Worm (Caenorhabditis elegans) whole organism, mixed stage, embryonic: ENCODE measurements around the gene F39G3.3.

Experiments
- M03D4.4 ChIP-seq: sonication (generic microtip); optimal IDR thresholded peaks from 2 replicates; lab custom pipeline; 2017; ENCODE audit warnings: mild to moderate bottlenecking, missing genetic modification characterization, missing compliant biosample characterization
- bed-3 ChIP-seq: fragments of 200-800 bp; sonication (Bioruptor generic); optimal IDR thresholded peaks from 3 replicates; lab custom pipeline; 2018; ENCODE audit warnings: mild to moderate bottlenecking, missing genetic modification characterization, moderate library complexity, missing compliant biosample characterization
- ceh-39 ChIP-seq: fragments of 150-350 bp; optimal IDR thresholded peaks from 2 replicates; lab custom pipeline; 2014; ENCODE audit warnings: missing biosample characterization, missing genetic modification characterization
- ceh-43 ChIP-seq: fragments of 200-800 bp; sonication (Bioruptor generic); optimal IDR thresholded peaks from 2 replicates; lab custom pipeline; 2018; ENCODE audit warnings: mild to moderate bottlenecking, missing genetic modification characterization, moderate library complexity, missing compliant biosample characterization
- ceh-83 ChIP-seq: fragments of 200-800 bp; sonication (Bioruptor generic); optimal IDR thresholded peaks from 2 replicates; lab custom pipeline; 2018; ENCODE audit warnings: mild to moderate bottlenecking, missing genetic modification characterization, missing compliant biosample characterization
- ces-1 ChIP-seq: fragments of 150-350 bp; optimal IDR thresholded peaks from 2 replicates; lab custom pipeline; 2014; ENCODE audit warnings: missing biosample characterization, missing genetic modification reagents, missing genetic modification characterization
- cnd-1 ChIP-seq: fragments of 200-800 bp; sonication (Bioruptor generic); optimal IDR thresholded peaks from 2 replicates; lab custom pipeline; 2018; ENCODE audit warnings: mild to moderate bottlenecking, missing genetic modification characterization, missing compliant biosample characterization
- drap-1 ChIP-seq: fragments of 200-800 bp; sonication (Bioruptor generic); optimal IDR thresholded peaks from 3 replicates; lab custom pipeline; 2018; ENCODE audit warnings: mild to moderate bottlenecking, missing genetic modification characterization, missing compliant biosample characterization
- elt-1 ChIP-seq: sonication (generic microtip); optimal IDR thresholded peaks from 2 replicates; lab custom pipeline; 2017; ENCODE audit warnings: missing genetic modification characterization, mild to moderate bottlenecking, missing compliant biosample characterization, antibody characterized with exemption, moderate library complexity, borderline replicate concordance; ENCODE audit not compliant: insufficient read depth
- elt-3 ChIP-seq: fragments of 150-350 bp; optimal IDR thresholded peaks from 2 replicates; lab custom pipeline; 2014; ENCODE audit warnings: missing biosample characterization, missing genetic modification characterization
- flh-1 ChIP-seq: fragments of 200-800 bp; sonication (Bioruptor generic); optimal IDR thresholded peaks from 2 replicates; lab custom pipeline; 2018; ENCODE audit warnings: mild to moderate bottlenecking, missing genetic modification characterization, moderate library complexity, missing compliant biosample characterization
- ham-2 ChIP-seq: fragments of 200-800 bp; sonication (Bioruptor generic); optimal IDR thresholded peaks from 2 replicates; lab custom pipeline; 2018; ENCODE audit warnings: mild to moderate bottlenecking, missing genetic modification characterization, missing compliant biosample characterization
- hlh-1 ChIP-seq: fragments of 150-350 bp; optimal IDR thresholded peaks from 2 replicates; lab custom pipeline; 2014; ENCODE audit warnings: missing biosample characterization, missing genetic modification reagents, missing genetic modification characterization
- lin-13 ChIP-seq: fragments of 150-350 bp; optimal IDR thresholded peaks from 2 replicates; lab custom pipeline; 2014; ENCODE audit warnings: missing biosample characterization, missing genetic modification characterization
- lin-32 ChIP-seq: fragments of 200-800 bp; sonication (Bioruptor generic); optimal IDR thresholded peaks from 2 replicates; lab custom pipeline; 2018; ENCODE audit warnings: mild to moderate bottlenecking, missing genetic modification characterization, missing compliant biosample characterization
- lsy-2 ChIP-seq: fragments of 150-350 bp; optimal IDR thresholded peaks from 2 replicates; lab custom pipeline; 2014; ENCODE audit warnings: missing biosample characterization, missing genetic modification characterization
- mab-5 ChIP-seq: fragments of 150-350 bp; optimal IDR thresholded peaks from 2 replicates; lab custom pipeline; 2014; ENCODE audit warnings: missing biosample characterization, missing genetic modification characterization
- mep-1 ChIP-seq: fragments of 150-350 bp; optimal IDR thresholded peaks from 2 replicates; lab custom pipeline; 2017; ENCODE audit warnings: missing biosample characterization, missing genetic modification reagents, missing genetic modification characterization, inconsistent platforms
- mls-2 ChIP-seq: sonication (generic microtip); optimal IDR thresholded peaks from 2 replicates; lab custom pipeline; 2016; ENCODE audit warnings: mild to moderate bottlenecking, missing genetic modification characterization, moderate library complexity, missing compliant biosample characterization
- nhr-12 ChIP-seq: fragments of 150-350 bp; optimal IDR thresholded peaks from 2 replicates; lab custom pipeline; 2014; ENCODE audit warnings: missing biosample characterization, missing genetic modification characterization
- nhr-2 ChIP-seq: fragments of 150-350 bp; optimal IDR thresholded peaks from 2 replicates; lab custom pipeline; 2014; ENCODE audit warnings: missing biosample characterization, missing genetic modification characterization
- nhr-237 ChIP-seq: fragments of 150-350 bp; optimal IDR thresholded peaks from 2 replicates; lab custom pipeline; 2014; ENCODE audit warnings: missing biosample characterization, missing genetic modification characterization
- nhr-28 ChIP-seq: fragments of 150-350 bp; optimal IDR thresholded peaks from 2 replicates; lab custom pipeline; 2014; ENCODE audit warnings: missing biosample characterization, missing genetic modification characterization
- nhr-76 ChIP-seq: sonication (generic microtip); optimal IDR thresholded peaks from 2 replicates; lab custom pipeline; 2017; ENCODE audit warnings: missing biosample characterization, missing genetic modification characterization
- pha-4 ChIP-seq: fragments of 150-350 bp; optimal IDR thresholded peaks from 2 replicates; lab custom pipeline; 2018; ENCODE audit warnings: missing biosample characterization, missing genetic modification reagents, missing genetic modification characterization
- sem-2 ChIP-seq: fragments of 200-800 bp; sonication (Bioruptor generic); optimal IDR thresholded peaks from 2 replicates; lab custom pipeline; 2018; ENCODE audit warnings: mild to moderate bottlenecking, missing genetic modification characterization, missing compliant biosample characterization
- snpc-4 ChIP-seq: fragments of 150-350 bp; optimal IDR thresholded peaks from 2 replicates; lab custom pipeline; 2014; ENCODE audit warnings: missing biosample characterization, missing genetic modification characterization
- sptf-1 ChIP-seq: sonication (generic microtip); optimal IDR thresholded peaks from 2 replicates; lab custom pipeline; 2017; ENCODE audit warnings: mild to moderate bottlenecking, missing genetic modification characterization, moderate library complexity, missing compliant biosample characterization
- unc-120 ChIP-seq: sonication (generic microtip); optimal IDR thresholded peaks from 2 replicates; lab custom pipeline; 2017; ENCODE audit warnings: missing genetic modification characterization, missing compliant biosample characterization; ENCODE audit not compliant: poor library complexity, severe bottlenecking
- unc-39 ChIP-seq: fragments of 150-350 bp; optimal IDR thresholded peaks from 2 replicates; lab custom pipeline; 2014; ENCODE audit warnings: missing biosample characterization, missing genetic modification characterization
- unc-62 ChIP-seq: fragments of 150-350 bp; optimal IDR thresholded peaks from 2 replicates; lab custom pipeline; 2014; ENCODE audit warnings: missing biosample characterization, missing genetic modification reagents, missing genetic modification characterization
- zip-8 ChIP-seq: fragments of 150-350 bp; optimal IDR thresholded peaks from 2 replicates; lab custom pipeline; 2014; ENCODE audit warnings: missing biosample characterization, missing genetic modification characterization

F39G3.3 gene

ce11 chrV:4710464-4710863 lies 21.2 kb upstream of the F39G3.3 start, which contains the start of gene oac-24:
oac-24 (plus strand) TSS chrV:4710764.
- TF ChIP-seq lsy-2 (tag; lab: Kevin White, UChicago): no peak
- no peak for TF ChIP-seq unc-62
- TF ChIP-seq mep-1 (tag; lab: Kevin White, UChicago): no peak
- TF ChIP-seq cnd-1 (tag; lab: Kevin White, UChicago): no peak
- no peak for TF ChIP-seq snpc-4
- no peak for TF ChIP-seq sem-2 (GFP tag; lab: Kevin White, UChicago)
- no peak for TF ChIP-seq hlh-1
- no peak for TF ChIP-seq ces-1 (GFP tag; lab: Kevin White, UChicago)
- TF ChIP-seq pha-4 (tag; lab: Kevin White, UChicago): no peak
- TF ChIP-seq ceh-83 (GFP tag; lab: Kevin White, UChicago): no peak
- TF ChIP-seq elt-3 (tag; lab: Kevin White, UChicago): no peak
- TF ChIP-seq M03D4.4 (tag; lab: Kevin White, UChicago): no peak
- TF ChIP-seq lin-13 (tag; lab: Kevin White, UChicago): no peak
- TF ChIP-seq unc-120: no peak
- no peak for TF ChIP-seq lin-32
- TF ChIP-seq flh-1 (GFP tag; lab: Kevin White, UChicago): no peak
- TF ChIP-seq elt-1 (tag; lab: Kevin White, UChicago): no peak
- no peak for TF ChIP-seq nhr-237 (tag; lab: Kevin White, UChicago)
- no peak for TF ChIP-seq zip-8
- TF ChIP-seq nhr-76 (tag; lab: Kevin White, UChicago): no peak

- TF ChIP-seq mls-2: no peak
- no peak for TF ChIP-seq ces-1 (GFP tag; lab: Kevin White, UChicago)
- TF ChIP-seq snpc-4: no peak
- TF ChIP-seq nhr-237 (tag; lab: Kevin White, UChicago): no peak
- TF ChIP-seq flh-1 (GFP tag; lab: Kevin White, UChicago): no peak
Observed at ce11 chrV:4719965-4720364, 11.7 kb upstream of the F39G3.3 start, which contains the start of gene prx-6. prx-6 (minus strand) TSS chrV:4720093.

- TF ChIP-seq cnd-1 (tag; lab: Kevin White, UChicago) (no peak), flh-1 (GFP tag; lab: Kevin White, UChicago) (no peak)
Observed at ce11 chrV:4720884-4721464, 10.7 kb upstream of the F39G3.3 start.

ce11 chrV:4722314-4722713 lies 9.4 kb upstream of the F39G3.3 start, which contains the start of gene F39G3.5:
F39G3.5 (plus strand) TSS chrV:4722614.
- TF ChIP-seq lin-13 (tag; lab: Kevin White, UChicago) (no peak), pha-4 (tag; lab: Kevin White, UChicago) (no peak), drap-1 (GFP tag; lab: Kevin White, UChicago) (no peak), mls-2 (no peak), ham-2 (GFP tag; lab: Kevin White, UChicago) (no peak), unc-62 (no peak), cnd-1 (tag; lab: Kevin White, UChicago) (no peak), ces-1 (GFP tag; lab: Kevin White, UChicago) (no peak), nhr-12 (tag; lab: Kevin White, UChicago) (no peak), zip-8 (no peak), ceh-39 (tag; lab: Kevin White, UChicago) (no peak), nhr-28 (tag; lab: Kevin White, UChicago) (no peak), unc-120 (no peak), lsy-2 (tag; lab: Kevin White, UChicago) (no peak), ceh-43 (GFP tag; lab: Kevin White, UChicago) (no peak)

ce11 chrV:4724453-4724852 lies 7.3 kb upstream of the F39G3.3 start, which contains the start of gene F39G3.4:
F39G3.4 (plus strand) TSS chrV:4724753.
- TF ChIP-seq ceh-39 (tag; lab: Kevin White, UChicago): no peak
- no peak for TF ChIP-seq nhr-2 (tag; lab: Kevin White, UChicago)
- no peak for TF ChIP-seq mab-5 (tag; lab: Kevin White, UChicago)
- TF ChIP-seq ceh-43 (GFP tag; lab: Kevin White, UChicago): no peak
- TF ChIP-seq mep-1 (tag; lab: Kevin White, UChicago): no peak
- TF ChIP-seq elt-1 (tag; lab: Kevin White, UChicago): no peak
- TF ChIP-seq hlh-1: no peak
- no peak for TF ChIP-seq lsy-2 (tag; lab: Kevin White, UChicago)
- no peak for TF ChIP-seq nhr-12 (tag; lab: Kevin White, UChicago)
- TF ChIP-seq nhr-28 (tag; lab: Kevin White, UChicago): no peak
- TF ChIP-seq bed-3 (GFP tag; lab: Kevin White, UChicago): no peak
- no peak for TF ChIP-seq elt-3 (tag; lab: Kevin White, UChicago)
- no peak for TF ChIP-seq snpc-4
- no peak for TF ChIP-seq pha-4 (tag; lab: Kevin White, UChicago)
- TF ChIP-seq unc-39 (tag; lab: Kevin White, UChicago): no peak
- no peak for TF ChIP-seq sptf-1 (tag; lab: Kevin White, UChicago)
- TF ChIP-seq M03D4.4 (tag; lab: Kevin White, UChicago): no peak
- TF ChIP-seq lin-32: no peak
- no peak for TF ChIP-seq mls-2
- no peak for TF ChIP-seq ham-2 (GFP tag; lab: Kevin White, UChicago)
